Worm (Caenorhabditis elegans): Measurements from ENCODE around the gene lsd-1.
A peak's percentile ranks its signal among the peaks of the same experiment; 100 is the strongest.

The lsd-1 gene

DNA sequence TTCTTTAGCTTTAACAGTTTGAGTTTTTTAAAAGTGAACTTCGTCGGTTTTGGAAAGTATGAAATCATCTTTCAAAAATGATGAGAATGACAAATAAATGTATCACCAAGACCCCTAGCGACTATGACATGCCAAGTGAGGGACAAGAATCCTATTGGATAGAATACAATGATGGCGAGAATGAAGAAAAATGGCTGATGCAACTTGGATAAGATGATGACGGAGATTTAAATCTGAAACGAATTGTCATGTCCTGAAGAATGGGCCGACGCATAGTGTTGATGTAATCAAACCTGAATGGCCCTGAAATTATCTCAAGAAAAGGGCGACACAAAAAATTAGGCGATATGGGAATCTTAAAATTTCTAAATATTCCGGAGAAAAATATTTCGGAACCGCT lies 15.0 kb downstream of the lsd-1 start:
- no peak for TF ChIP-seq cog-1 (tag; optimal IDR thresholded peaks at IDR 0.05)
- TF ChIP-seq ztf-23 (GFP tag; IDR thresholded peaks at IDR 0.05), result no peak
- TF ChIP-seq ref-1 (GFP tag; conservative IDR thresholded peaks at IDR 0.05), result no peak
- TF ChIP-seq T22C8.4 (GFP tag; IDR thresholded peaks at IDR 0.05), result no peak
- TF ChIP-seq flt-1 (GFP tag; IDR thresholded peaks at IDR 0.05), result no peak
- TF ChIP-seq med-1 (GFP tag; optimal IDR thresholded peaks at IDR 0.05; ENCODE audit: insufficient read depth), result no peak
- TF ChIP-seq ztf-29 (GFP tag; IDR thresholded peaks at IDR 0.05), result no peak
- TF ChIP-seq tab-1 (GFP tag; IDR thresholded peaks at IDR 0.05), result no peak
- no peak for TF ChIP-seq klf-2 (GFP tag; conservative IDR thresholded peaks at IDR 0.05)

DNA sequence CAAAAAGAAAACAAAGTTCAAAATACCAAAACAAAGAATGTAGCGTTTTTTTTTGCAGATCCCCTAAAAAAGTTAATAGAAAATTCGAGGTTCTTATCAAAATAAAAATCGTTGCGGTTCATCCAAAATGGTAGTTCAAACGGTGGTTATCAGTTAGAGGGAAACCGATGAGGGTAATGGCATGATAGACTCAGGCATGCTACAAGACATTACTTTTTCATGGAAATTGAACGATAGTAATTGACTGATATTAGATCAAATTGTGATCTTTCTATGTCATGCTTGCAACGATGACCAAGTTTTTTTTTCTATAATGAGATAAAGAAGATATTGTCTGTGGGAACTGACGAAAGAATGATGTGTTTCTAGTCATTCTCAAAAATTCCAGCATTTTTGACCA lies 15.9 kb downstream of the lsd-1 start:
- no peak for TF ChIP-seq cog-1 (tag; optimal IDR thresholded peaks at IDR 0.05)
- TF ChIP-seq ztf-29 (GFP tag; IDR thresholded peaks at IDR 0.05), result no peak
- TF ChIP-seq med-1 (GFP tag; optimal IDR thresholded peaks at IDR 0.05; ENCODE audit: insufficient read depth), result no peak
- no peak for TF ChIP-seq tab-1 (GFP tag; IDR thresholded peaks at IDR 0.05)
- TF ChIP-seq flt-1 (GFP tag; IDR thresholded peaks at IDR 0.05), result no peak
- TF ChIP-seq klf-2 (GFP tag; conservative IDR thresholded peaks at IDR 0.05), result no peak
- TF ChIP-seq ztf-23 (GFP tag; IDR thresholded peaks at IDR 0.05), result no peak
- no peak for TF ChIP-seq ref-1 (GFP tag; conservative IDR thresholded peaks at IDR 0.05)
- no peak for TF ChIP-seq T22C8.4 (GFP tag; IDR thresholded peaks at IDR 0.05)

DNA sequence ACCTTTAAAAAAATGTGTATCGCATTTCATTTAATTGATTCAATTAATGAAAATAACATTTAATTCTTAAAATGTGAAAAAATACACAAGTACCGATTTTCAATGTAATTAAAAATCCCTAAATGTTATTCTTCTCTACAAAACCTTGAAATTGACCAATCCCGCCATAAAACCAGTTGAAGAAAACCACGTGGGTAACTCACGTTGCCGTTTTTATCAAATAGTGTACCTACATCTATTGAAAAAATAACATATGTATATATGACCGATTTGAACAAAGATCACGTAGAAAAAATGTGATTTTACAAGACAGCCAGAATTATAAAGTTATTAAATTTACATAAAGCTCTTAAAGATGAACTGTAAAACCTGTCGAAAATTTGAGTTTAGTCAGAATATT lies 16.5 kb downstream of the lsd-1 start:
- TF ChIP-seq flt-1 (GFP tag; IDR thresholded peaks at IDR 0.05) (no peak), ztf-29 (GFP tag; IDR thresholded peaks at IDR 0.05) (no peak), T22C8.4 (GFP tag; IDR thresholded peaks at IDR 0.05) (no peak), klf-2 (GFP tag; conservative IDR thresholded peaks at IDR 0.05) (no peak), med-1 (GFP tag; optimal IDR thresholded peaks at IDR 0.05; ENCODE audit: insufficient read depth) (no peak), ref-1 (GFP tag; conservative IDR thresholded peaks at IDR 0.05) (no peak)

DNA sequence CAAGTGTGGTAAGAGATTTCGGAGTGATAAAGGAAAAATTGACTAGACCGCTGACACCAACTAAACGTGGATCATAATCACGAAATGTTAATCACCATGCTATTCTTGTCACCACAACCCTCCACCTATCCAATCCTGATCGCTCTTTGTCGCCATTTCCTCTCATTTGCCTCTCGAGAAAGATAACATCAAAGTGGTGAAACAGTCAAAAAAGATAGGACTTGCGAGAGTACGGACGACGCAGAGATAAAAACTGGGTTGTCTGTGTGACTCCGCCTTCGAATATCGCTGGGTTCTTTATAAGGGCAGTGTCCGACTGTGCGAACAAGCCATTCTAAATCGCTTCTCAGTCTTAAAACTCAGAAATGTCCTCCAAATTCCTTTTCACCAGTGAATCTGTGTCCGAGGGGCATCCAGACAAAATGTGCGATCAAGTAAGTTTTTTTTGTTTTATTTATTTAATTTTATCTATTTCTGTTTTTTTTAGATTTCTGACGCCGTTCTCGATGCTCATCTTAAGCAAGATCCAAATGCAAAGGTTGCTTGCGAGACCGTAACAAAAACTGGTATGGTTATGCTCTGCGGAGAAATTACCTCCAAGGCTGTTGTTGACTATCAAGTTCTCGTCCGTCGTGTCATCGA lies 17.1 kb downstream of the lsd-1 start, which contains the start of gene sams-1:
Gene sams-1, plus strand, starts transcription at position 300 of the 642 bp plus-strand sequence.
- TF ChIP-seq med-1 (GFP tag; optimal IDR thresholded peaks at IDR 0.05; ENCODE audit: insufficient read depth) (no peak), cog-1 (tag; optimal IDR thresholded peaks at IDR 0.05) (no peak), ztf-23 (GFP tag; IDR thresholded peaks at IDR 0.05) (no peak), ref-1 (GFP tag; conservative IDR thresholded peaks at IDR 0.05) (no peak), flt-1 (GFP tag; IDR thresholded peaks at IDR 0.05) (no peak), klf-2 (GFP tag; conservative IDR thresholded peaks at IDR 0.05) (no peak), tab-1 (GFP tag; IDR thresholded peaks at IDR 0.05) (no peak), ztf-29 (GFP tag; IDR thresholded peaks at IDR 0.05) (no peak), T22C8.4 (GFP tag; IDR thresholded peaks at IDR 0.05) (no peak)

DNA sequence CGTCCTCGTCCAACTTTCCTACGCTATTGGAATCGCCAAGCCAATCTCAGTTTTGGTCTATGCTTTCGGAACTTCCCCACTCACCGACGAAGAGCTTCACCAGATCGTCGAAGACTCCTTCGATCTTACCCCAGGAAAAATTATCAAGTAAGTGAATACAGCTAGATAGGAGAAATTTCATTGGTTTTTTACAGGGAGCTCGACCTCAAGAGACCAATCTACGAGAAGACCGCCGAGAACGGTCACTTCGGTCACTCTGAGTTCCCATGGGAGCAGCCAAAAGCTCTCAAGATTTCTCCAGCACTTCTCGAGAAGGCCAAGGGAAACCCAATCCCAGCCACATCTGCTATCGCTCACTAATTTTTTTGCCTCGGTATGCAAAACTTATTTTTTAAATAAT lies 18.4 kb downstream of the lsd-1 start:
- no peak for TF ChIP-seq ref-1 (GFP tag; conservative IDR thresholded peaks at IDR 0.05)
- TF ChIP-seq cog-1 (tag; optimal IDR thresholded peaks at IDR 0.05), result no peak
- TF ChIP-seq med-1 (GFP tag; optimal IDR thresholded peaks at IDR 0.05; ENCODE audit: insufficient read depth), result no peak
- TF ChIP-seq T22C8.4 (GFP tag; IDR thresholded peaks at IDR 0.05), result no peak
- TF ChIP-seq klf-2 (GFP tag; conservative IDR thresholded peaks at IDR 0.05), result no peak

DNA sequence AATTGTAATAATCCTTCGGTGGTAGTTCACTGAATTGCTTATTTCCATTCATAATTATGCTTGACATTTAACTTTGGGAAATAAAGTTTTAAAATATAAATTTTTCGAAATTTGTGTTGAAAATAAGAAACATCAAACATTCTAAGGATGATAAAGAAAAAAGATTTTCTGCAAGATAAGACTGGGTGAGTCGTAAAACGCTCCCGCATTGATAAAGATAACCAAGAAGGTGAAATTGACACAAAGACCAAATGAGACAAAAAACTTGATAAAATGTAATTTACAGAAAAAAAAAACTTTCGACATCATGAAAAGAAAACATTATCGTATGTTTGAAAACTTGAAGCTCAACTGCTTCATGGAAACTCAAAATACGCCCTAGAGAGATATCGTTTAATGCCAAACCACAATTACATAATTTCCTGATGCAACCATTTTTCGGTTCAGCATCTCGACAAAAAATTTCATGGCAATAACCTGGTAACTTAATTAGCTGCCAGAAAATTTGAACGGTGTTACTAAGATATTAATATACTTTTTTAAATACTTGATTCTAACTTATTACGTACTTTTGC lies 19.5 kb downstream of the lsd-1 start:
- TF ChIP-seq cog-1 (tag; optimal IDR thresholded peaks at IDR 0.05) (no peak), flt-1 (GFP tag; IDR thresholded peaks at IDR 0.05) (no peak), T22C8.4 (GFP tag; IDR thresholded peaks at IDR 0.05) (no peak), ztf-23 (GFP tag; IDR thresholded peaks at IDR 0.05) (no peak)

DNA sequence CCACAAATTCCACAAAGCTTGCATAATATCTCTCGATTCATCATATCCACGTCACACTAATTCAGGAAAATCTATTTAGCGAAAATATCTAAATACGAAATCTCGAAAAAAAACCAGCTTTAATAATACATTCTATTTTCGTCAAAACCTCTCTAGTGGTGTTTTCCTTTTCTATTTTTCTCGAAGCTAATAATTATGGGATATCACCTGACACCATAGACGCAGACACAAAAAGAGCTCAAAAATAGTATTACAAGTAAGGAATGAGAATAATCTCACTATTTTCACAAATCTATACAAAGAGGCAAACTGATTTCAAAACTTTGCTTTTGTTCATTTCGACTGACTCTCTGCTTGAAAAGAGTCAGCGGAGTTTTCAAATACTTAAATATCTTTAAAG lies 20.4 kb downstream of the lsd-1 start:
- no peak for TF ChIP-seq tab-1 (GFP tag; IDR thresholded peaks at IDR 0.05)
- no peak for TF ChIP-seq T22C8.4 (GFP tag; IDR thresholded peaks at IDR 0.05)
- TF ChIP-seq ztf-23 (GFP tag; IDR thresholded peaks at IDR 0.05), result no peak
- TF ChIP-seq flt-1 (GFP tag; IDR thresholded peaks at IDR 0.05), result no peak
- no peak for TF ChIP-seq klf-2 (GFP tag; conservative IDR thresholded peaks at IDR 0.05)
- no peak for TF ChIP-seq ztf-29 (GFP tag; IDR thresholded peaks at IDR 0.05)
- no peak for TF ChIP-seq ref-1 (GFP tag; conservative IDR thresholded peaks at IDR 0.05)
- no peak for TF ChIP-seq cog-1 (tag; optimal IDR thresholded peaks at IDR 0.05)
- no peak for TF ChIP-seq med-1 (GFP tag; optimal IDR thresholded peaks at IDR 0.05; ENCODE audit: insufficient read depth)

DNA sequence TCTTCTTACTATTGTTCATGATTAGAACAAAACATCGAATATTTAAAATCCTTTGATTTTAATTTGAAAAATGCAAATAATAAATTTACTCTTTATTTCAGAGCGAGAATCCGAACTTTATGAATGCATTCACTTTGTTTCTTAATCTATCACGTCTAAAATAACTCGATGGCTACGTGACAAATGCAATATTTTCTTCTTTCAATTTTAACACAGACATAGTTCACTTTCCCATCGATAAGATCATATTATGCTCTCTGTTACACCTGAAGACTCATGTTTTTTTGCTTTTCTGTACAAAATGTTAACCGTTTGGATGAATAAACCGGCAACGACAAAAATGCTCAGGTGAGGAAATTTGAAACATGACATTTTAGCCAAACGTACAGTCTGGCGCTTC lies 20.9 kb downstream of the lsd-1 start:
- no peak for TF ChIP-seq tab-1 (GFP tag; IDR thresholded peaks at IDR 0.05)
- TF ChIP-seq cog-1 (tag; optimal IDR thresholded peaks at IDR 0.05), result no peak
- no peak for TF ChIP-seq ztf-29 (GFP tag; IDR thresholded peaks at IDR 0.05)
- TF ChIP-seq ref-1 (GFP tag; conservative IDR thresholded peaks at IDR 0.05), result no peak
- no peak for TF ChIP-seq T22C8.4 (GFP tag; IDR thresholded peaks at IDR 0.05)
- TF ChIP-seq flt-1 (GFP tag; IDR thresholded peaks at IDR 0.05), result no peak
- TF ChIP-seq med-1 (GFP tag; optimal IDR thresholded peaks at IDR 0.05; ENCODE audit: insufficient read depth), result no peak
- TF ChIP-seq klf-2 (GFP tag; conservative IDR thresholded peaks at IDR 0.05), result no peak
- no peak for TF ChIP-seq ztf-23 (GFP tag; IDR thresholded peaks at IDR 0.05)

DNA sequence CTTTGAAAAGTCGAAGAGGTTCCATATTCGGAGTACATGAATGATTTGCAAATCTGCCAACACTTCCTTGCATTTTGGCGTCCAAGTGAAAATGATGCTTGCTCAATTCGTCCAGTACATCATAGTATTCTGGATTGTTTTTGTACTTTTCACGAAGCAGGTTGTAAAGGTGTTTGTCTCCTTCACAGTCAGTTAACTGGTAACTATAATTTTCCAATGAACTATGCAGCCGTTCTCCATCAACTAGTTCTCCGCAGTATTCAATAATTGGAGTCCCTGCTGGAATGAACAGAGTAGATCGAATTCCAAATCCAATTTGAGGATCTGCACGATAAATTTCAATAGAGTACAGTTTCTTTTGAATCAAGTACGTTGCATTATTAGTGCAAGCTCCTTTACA lies 22.7 kb downstream of the lsd-1 start:
- no peak for TF ChIP-seq cog-1 (tag; optimal IDR thresholded peaks at IDR 0.05)
- no peak for TF ChIP-seq ztf-23 (GFP tag; IDR thresholded peaks at IDR 0.05)
- TF ChIP-seq med-1 (GFP tag; optimal IDR thresholded peaks at IDR 0.05; ENCODE audit: insufficient read depth), result no peak
- no peak for TF ChIP-seq klf-2 (GFP tag; conservative IDR thresholded peaks at IDR 0.05)
- TF ChIP-seq tab-1 (GFP tag; IDR thresholded peaks at IDR 0.05), result no peak
- no peak for TF ChIP-seq T22C8.4 (GFP tag; IDR thresholded peaks at IDR 0.05)
- TF ChIP-seq ztf-29 (GFP tag; IDR thresholded peaks at IDR 0.05), result no peak
- no peak for TF ChIP-seq flt-1 (GFP tag; IDR thresholded peaks at IDR 0.05)
- no peak for TF ChIP-seq ref-1 (GFP tag; conservative IDR thresholded peaks at IDR 0.05)

DNA sequence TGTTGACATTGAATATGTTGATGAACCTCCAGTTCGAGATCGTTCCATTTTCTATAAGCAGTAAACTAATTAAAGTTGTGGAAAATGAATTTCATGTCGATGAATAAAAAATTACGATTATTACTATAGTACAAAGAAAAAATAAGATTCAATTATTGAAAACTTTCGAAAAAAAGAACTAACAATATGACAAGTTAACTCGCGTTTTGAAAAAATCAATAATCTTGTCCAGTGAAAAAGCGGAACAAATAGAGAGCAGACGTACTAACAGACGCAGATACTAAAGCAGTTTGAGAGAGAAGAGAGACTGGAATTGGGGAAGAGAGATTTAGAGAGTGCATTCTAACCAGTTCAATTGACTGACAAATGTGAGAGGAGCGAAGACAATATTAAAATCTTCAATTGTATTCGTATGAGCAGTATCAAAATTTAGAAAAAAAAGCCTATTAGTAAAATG lies 26.0 kb downstream of the lsd-1 start, which contains the start of gene set-6:
Gene set-6, minus strand, starts transcription at position 51 of the 457 bp plus-strand sequence.
- TF ChIP-seq flt-1 (GFP tag; IDR thresholded peaks at IDR 0.05) (no peak), cog-1 (tag; optimal IDR thresholded peaks at IDR 0.05) (no peak), klf-2 (GFP tag; conservative IDR thresholded peaks at IDR 0.05) (no peak), ztf-23 (GFP tag; IDR thresholded peaks at IDR 0.05) (no peak), ref-1 (GFP tag; conservative IDR thresholded peaks at IDR 0.05) (no peak), med-1 (GFP tag; optimal IDR thresholded peaks at IDR 0.05; ENCODE audit: insufficient read depth) (no peak), tab-1 (GFP tag; IDR thresholded peaks at IDR 0.05) (no peak), T22C8.4 (GFP tag; IDR thresholded peaks at IDR 0.05) (peak; percentile 60; the same call in 1 of the 2 replicates)
